Fruit fly (Drosophila melanogaster) whole organism, prepupa: ENCODE data around the gene bip1.

Experiments used
- Blimp-1 ChIP-seq: fragments of 200-800 bp; sonication (Bioruptor generic); optimal IDR thresholded peaks from 3 replicates; lab custom pipeline; 2017; ENCODE audit warnings: missing biosample characterization, missing genetic modification characterization, mild to moderate bottlenecking, moderate library complexity, missing genetic modification reagents
- CG11762 ChIP-seq: fragments of 200-800 bp; sonication (Bioruptor generic); optimal IDR thresholded peaks from 3 replicates; lab custom pipeline; 2016; ENCODE audit warnings: missing biosample characterization, missing genetic modification characterization; ENCODE audit not compliant: insufficient read depth
- Hr4 ChIP-seq: fragments of 200-800 bp; sonication (Bioruptor generic); optimal IDR thresholded peaks from 3 replicates; lab custom pipeline; 2016; ENCODE audit warnings: missing biosample characterization, missing genetic modification characterization
- OdsH ChIP-seq: fragments of 200-800 bp; sonication (Bioruptor generic); optimal IDR thresholded peaks from 3 replicates; lab custom pipeline; 2016; ENCODE audit warnings: missing biosample characterization, missing genetic modification characterization
- Sox15 ChIP-seq: fragments of 200-800 bp; sonication (Bioruptor generic); optimal IDR thresholded peaks from 3 replicates; lab custom pipeline; 2016; ENCODE audit warnings: missing biosample characterization, missing genetic modification characterization
- eg ChIP-seq: fragments of 200-800 bp; sonication (Bioruptor generic); IDR thresholded peaks from 3 replicates; pipeline ENCODE4 v1.3.6; 2022; ENCODE audit warnings: missing biosample characterization, missing genetic modification characterization
- spab ChIP-seq: fragments of 200-800 bp; sonication (Bioruptor generic); optimal IDR thresholded peaks from 2 replicates; lab custom pipeline; 2017; ENCODE audit warnings: missing biosample characterization, mild to moderate bottlenecking, missing genetic modification characterization, missing genetic modification reagents

dm6 chr3L:8097101-8097500 lies 38.6 kb upstream of the bip1 start:
- TF ChIP-seq spab (GFP tag; lab: Kevin White, UChicago): no peak
- no peak for TF ChIP-seq Hr4 (GFP tag; lab: Kevin White, UChicago)
- TF ChIP-seq OdsH (GFP tag; lab: Kevin White, UChicago): no peak
- no peak for TF ChIP-seq CG11762 (GFP tag; lab: Kevin White, UChicago)
- TF ChIP-seq Sox15: no peak
- TF ChIP-seq eg (GFP tag; lab: Robert Waterston, UW): no peak
- no peak for TF ChIP-seq Blimp-1
